Fruit fly (Drosophila melanogaster) whole organism, embryonic: ENCODE measurements around the gene kek6.

ENCODE experiments used
- C15 ChIP-seq: fragments of 200-800 bp; sonication (Bioruptor generic); IDR thresholded peaks from 3 replicates; pipeline ENCODE4 v1.3.6; 2022; ENCODE audit warnings: missing biosample characterization, missing genetic modification characterization
- CG11696 ChIP-seq: fragments of 200-800 bp; sonication (Bioruptor generic); IDR thresholded peaks from 2 replicates; pipeline ENCODE4 v1.3.6; 2022; ENCODE audit warnings: missing biosample characterization, missing genetic modification characterization
- CG12744 ChIP-seq: fragments of 200-800 bp; sonication (Bioruptor generic); optimal IDR thresholded peaks from 2 replicates; lab custom pipeline; 2016; ENCODE audit warnings: missing biosample characterization, missing genetic modification characterization
- CG13296 ChIP-seq: fragments of 200-800 bp; sonication (Bioruptor generic); optimal IDR thresholded peaks from 3 replicates; lab custom pipeline; 2018; ENCODE audit warnings: missing biosample characterization, mild to moderate bottlenecking, missing genetic modification characterization
- CG14710 ChIP-seq: fragments of 200-800 bp; sonication (Bioruptor generic); optimal IDR thresholded peaks from 3 replicates; lab custom pipeline; 2019; ENCODE audit warnings: missing biosample characterization, mild to moderate bottlenecking, missing genetic modification characterization, moderate library complexity
- CG16779 ChIP-seq: fragments of 200-800 bp; sonication (Bioruptor generic); IDR thresholded peaks from 2 replicates; pipeline ENCODE4 v1.3.6; 2022; ENCODE audit warnings: missing biosample characterization, missing genetic modification characterization
- CG17359 ChIP-seq: fragments of 200-800 bp; sonication (Bioruptor generic); optimal IDR thresholded peaks from 3 replicates; lab custom pipeline; 2018; ENCODE audit warnings: missing biosample characterization, mild to moderate bottlenecking, missing genetic modification characterization, moderate library complexity
- CG17612 ChIP-seq: fragments of 200-800 bp; sonication (Bioruptor generic); IDR thresholded peaks from 2 replicates; pipeline ENCODE4 v1.3.6; 2022; ENCODE audit warnings: missing biosample characterization, missing genetic modification characterization
- CG18599 ChIP-seq: fragments of 200-800 bp; sonication (Bioruptor generic); optimal IDR thresholded peaks from 3 replicates; lab custom pipeline; 2017; ENCODE audit warnings: missing biosample characterization, missing genetic modification characterization, mild to moderate bottlenecking, moderate library complexity, missing genetic modification reagents
- CG2199 ChIP-seq: fragments of 200-800 bp; sonication (Bioruptor generic); IDR thresholded peaks from 3 replicates; pipeline ENCODE4 v1.3.6; 2022; ENCODE audit warnings: missing biosample characterization, missing genetic modification characterization
- CG2875 ChIP-seq: fragments of 200-800 bp; sonication (Bioruptor generic); optimal IDR thresholded peaks from 2 replicates; lab custom pipeline; 2017; ENCODE audit warnings: missing biosample characterization, mild to moderate bottlenecking, missing genetic modification characterization, missing genetic modification reagents
- CG4360 ChIP-seq: fragments of 200-800 bp; sonication (Bioruptor generic); IDR thresholded peaks from 2 replicates; pipeline ENCODE4 v1.3.6; 2022; ENCODE audit warnings: missing biosample characterization, missing genetic modification characterization
- CG6272 ChIP-seq: fragments of 200-800 bp; sonication (Bioruptor generic); IDR thresholded peaks from 2 replicates; pipeline ENCODE4 v1.3.6; 2022; ENCODE audit warnings: missing biosample characterization, missing genetic modification characterization
- CHES-1-like ChIP-seq: fragments of 200-800 bp; sonication (Bioruptor generic); optimal IDR thresholded peaks from 2 replicates; lab custom pipeline; 2016; ENCODE audit warnings: missing biosample characterization, missing genetic modification characterization
- CoRest ChIP-seq: fragments of 200-800 bp; sonication (Bioruptor generic); optimal IDR thresholded peaks from 3 replicates; lab custom pipeline; 2018; ENCODE audit warnings: missing biosample characterization, mild to moderate bottlenecking, missing genetic modification characterization, moderate library complexity
- Deaf1 ChIP-seq: fragments of 200-800 bp; optimal IDR thresholded peaks from 3 replicates; lab custom pipeline; 2019; ENCODE audit warnings: missing biosample characterization, mild to moderate bottlenecking, missing genetic modification characterization, moderate library complexity
- Dfd ChIP-seq, 2 experiments: fragments of >200 bp; optimal IDR thresholded peaks; 2 replicates each; lab custom pipeline; 2017; ENCODE audit warnings: missing biosample characterization in 2 of 2, missing genetic modification characterization in 2 of 2
- Eip74EF ChIP-seq, 2 experiments: fragments of 200-800 bp in 1 of 2; fragments of >200 bp in 1 of 2; sonication (Bioruptor generic) in 1 of 2; optimal IDR thresholded peaks; 2 replicates each; lab custom pipeline; 2017 to 2019; ENCODE audit warnings: missing biosample characterization in 2 of 2, missing genetic modification characterization in 2 of 2, mild to moderate bottlenecking in 1 of 2, moderate library complexity in 1 of 2
- Gug ChIP-seq: fragments of 200-800 bp; sonication (Bioruptor generic); IDR thresholded peaks from 4 replicates; pipeline ENCODE4 v1.3.6; 2022; ENCODE audit warnings: missing biosample characterization, missing genetic modification characterization
- HLH54F ChIP-seq: fragments of 200-800 bp; sonication (Bioruptor generic); optimal IDR thresholded peaks from 3 replicates; lab custom pipeline; 2016; ENCODE audit warnings: missing biosample characterization, missing genetic modification characterization
- Hsf ChIP-seq: fragments of 200-800 bp; sonication (Bioruptor generic); optimal IDR thresholded peaks from 3 replicates; lab custom pipeline; 2016; ENCODE audit warnings: missing biosample characterization, missing genetic modification characterization
- Lpt ChIP-seq: fragments of >200 bp; optimal IDR thresholded peaks from 2 replicates; lab custom pipeline; 2018; ENCODE audit warnings: missing biosample characterization, missing genetic modification characterization
- Nf-YC ChIP-seq: fragments of 200-800 bp; optimal IDR thresholded peaks from 3 replicates; lab custom pipeline; 2019; ENCODE audit warnings: missing biosample characterization, mild to moderate bottlenecking, missing genetic modification characterization, moderate library complexity
- NfI ChIP-seq: fragments of 200-800 bp; sonication (Bioruptor generic); optimal IDR thresholded peaks from 3 replicates; lab custom pipeline; 2018; ENCODE audit warnings: missing biosample characterization, mild to moderate bottlenecking, missing genetic modification characterization, moderate library complexity
- Poxn ChIP-seq: fragments of 200-800 bp; sonication (Bioruptor generic); IDR thresholded peaks from 2 replicates; pipeline ENCODE4 v1.3.6; 2022; ENCODE audit warnings: missing biosample characterization, missing genetic modification characterization
- Six4 ChIP-seq: fragments of 200-800 bp; sonication (Bioruptor generic); optimal IDR thresholded peaks from 2 replicates; lab custom pipeline; 2016; ENCODE audit warnings: missing biosample characterization, missing genetic modification characterization
- Spps ChIP-seq: fragments of 200-800 bp; sonication (Bioruptor generic); optimal IDR thresholded peaks from 2 replicates; lab custom pipeline; 2018; ENCODE audit warnings: missing biosample characterization, mild to moderate bottlenecking, missing genetic modification characterization
- Trl ChIP-seq, 3 experiments: fragments of >200 bp in 2 of 3; fragments of 200-800 bp in 1 of 3; sonication (Bioruptor generic) in 1 of 3; optimal IDR thresholded peaks; 2 replicates in 1 of 3; 3 replicates in 2 of 3; lab custom pipeline; 2016 to 2017; ENCODE audit warnings: missing biosample characterization in 1 of 3, missing genetic modification characterization in 1 of 3
- Vsx1 ChIP-seq: fragments of 200-800 bp; sonication (Bioruptor generic); optimal IDR thresholded peaks from 2 replicates; lab custom pipeline; 2017; ENCODE audit warnings: missing biosample characterization, mild to moderate bottlenecking, missing genetic modification characterization, missing genetic modification reagents
- ap ChIP-seq: fragments of 200-800 bp; sonication (Bioruptor generic); IDR thresholded peaks from 2 replicates; pipeline ENCODE4 v1.3.6; 2022; ENCODE audit warnings: missing biosample characterization, missing genetic modification characterization
- ash1 ChIP-seq: fragments of 200-800 bp; sonication (Bioruptor generic); optimal IDR thresholded peaks from 2 replicates; lab custom pipeline; 2018; ENCODE audit warnings: missing biosample characterization, mild to moderate bottlenecking, missing genetic modification characterization
- bcd ChIP-seq: fragments of 200-800 bp; sonication (Bioruptor generic); optimal IDR thresholded peaks from 2 replicates; lab custom pipeline; 2017; ENCODE audit warnings: missing biosample characterization, mild to moderate bottlenecking, missing genetic modification characterization
- br ChIP-seq: fragments of >200 bp; optimal IDR thresholded peaks from 2 replicates; lab custom pipeline; 2017
- chn ChIP-seq: fragments of 200-800 bp; sonication (Bioruptor generic); optimal IDR thresholded peaks from 2 replicates; lab custom pipeline; 2016; ENCODE audit warnings: missing biosample characterization, missing genetic modification characterization
- dati ChIP-seq: fragments of 200-800 bp; sonication (Bioruptor generic); IDR thresholded peaks from 2 replicates; pipeline ENCODE4 v1.3.6; 2022; ENCODE audit warnings: missing biosample characterization, missing genetic modification characterization
- gcm ChIP-seq: fragments of 200-800 bp; sonication (Bioruptor generic); optimal IDR thresholded peaks from 2 replicates; lab custom pipeline; 2019; ENCODE audit warnings: missing biosample characterization, mild to moderate bottlenecking, missing genetic modification characterization, moderate library complexity
- grn ChIP-seq: fragments of 200-800 bp; sonication (Bioruptor generic); optimal IDR thresholded peaks from 3 replicates; lab custom pipeline; 2017; ENCODE audit warnings: missing biosample characterization, missing genetic modification characterization
- hb ChIP-seq: fragments of 200-800 bp; sonication (Bioruptor generic); IDR thresholded peaks from 3 replicates; pipeline ENCODE4 v1.3.6; 2022; ENCODE audit warnings: missing biosample characterization, missing genetic modification characterization; ENCODE audit not compliant: partially characterized antibody
- insv ChIP-seq, 2 experiments: fragments of 200-800 bp; sonication (Bioruptor generic); optimal IDR thresholded peaks; 3 replicates each; lab custom pipeline; 2016 to 2018; ENCODE audit warnings: missing biosample characterization in 2 of 2, missing genetic modification characterization in 2 of 2
- onecut ChIP-seq: fragments of 200-800 bp; sonication (Bioruptor generic); IDR thresholded peaks from 2 replicates; pipeline ENCODE4 v1.3.6; 2022; ENCODE audit warnings: missing biosample characterization, missing genetic modification characterization
- pb ChIP-seq: fragments of 200-800 bp; sonication (Bioruptor generic); optimal IDR thresholded peaks from 3 replicates; lab custom pipeline; 2016; ENCODE audit warnings: missing biosample characterization, missing genetic modification characterization
- run ChIP-seq: fragments of 200-800 bp; sonication (Bioruptor generic); optimal IDR thresholded peaks from 3 replicates; lab custom pipeline; 2018; ENCODE audit warnings: missing biosample characterization, mild to moderate bottlenecking, missing genetic modification characterization
- sc ChIP-seq, 3 experiments: fragments of >200 bp in 2 of 3; fragments of 200-800 bp in 1 of 3; sonication (Bioruptor generic) in 1 of 3; optimal IDR thresholded peaks; 2 replicates in 2 of 3; 3 replicates in 1 of 3; lab custom pipeline; 2017; ENCODE audit warnings: mild to moderate bottlenecking in 1 of 3, missing biosample characterization in 1 of 3, missing genetic modification characterization in 1 of 3, missing genetic modification reagents in 1 of 3
- shn ChIP-seq: fragments of 200-800 bp; sonication (Bioruptor generic); optimal IDR thresholded peaks from 3 replicates; lab custom pipeline; 2016; ENCODE audit warnings: missing biosample characterization, missing genetic modification characterization
- sob ChIP-seq: fragments of 200-800 bp; sonication (Bioruptor generic); IDR thresholded peaks from 2 replicates; pipeline ENCODE4 v1.3.6; 2022; ENCODE audit warnings: missing biosample characterization, missing genetic modification characterization
- tio ChIP-seq: fragments of 200-800 bp; sonication (Bioruptor generic); optimal IDR thresholded peaks from 2 replicates; lab custom pipeline; 2017; ENCODE audit warnings: missing biosample characterization, missing genetic modification characterization, inconsistent platforms
- z ChIP-seq: fragments of 200-800 bp; sonication (Bioruptor generic); IDR thresholded peaks from 3 replicates; pipeline ENCODE4 v1.3.6; 2022; ENCODE audit warnings: missing biosample characterization, missing genetic modification characterization
- zen2 ChIP-seq: fragments of 200-800 bp; sonication (Bioruptor generic); IDR thresholded peaks from 3 replicates; pipeline ENCODE4 v1.3.6; 2022; ENCODE audit warnings: missing biosample characterization, missing genetic modification characterization; ENCODE audit not compliant: partially characterized antibody
- zf30C ChIP-seq: fragments of 200-800 bp; sonication (Bioruptor generic); optimal IDR thresholded peaks from 3 replicates; lab custom pipeline; 2018; ENCODE audit warnings: missing biosample characterization, mild to moderate bottlenecking, missing genetic modification characterization

The kek6 gene

DNA sequence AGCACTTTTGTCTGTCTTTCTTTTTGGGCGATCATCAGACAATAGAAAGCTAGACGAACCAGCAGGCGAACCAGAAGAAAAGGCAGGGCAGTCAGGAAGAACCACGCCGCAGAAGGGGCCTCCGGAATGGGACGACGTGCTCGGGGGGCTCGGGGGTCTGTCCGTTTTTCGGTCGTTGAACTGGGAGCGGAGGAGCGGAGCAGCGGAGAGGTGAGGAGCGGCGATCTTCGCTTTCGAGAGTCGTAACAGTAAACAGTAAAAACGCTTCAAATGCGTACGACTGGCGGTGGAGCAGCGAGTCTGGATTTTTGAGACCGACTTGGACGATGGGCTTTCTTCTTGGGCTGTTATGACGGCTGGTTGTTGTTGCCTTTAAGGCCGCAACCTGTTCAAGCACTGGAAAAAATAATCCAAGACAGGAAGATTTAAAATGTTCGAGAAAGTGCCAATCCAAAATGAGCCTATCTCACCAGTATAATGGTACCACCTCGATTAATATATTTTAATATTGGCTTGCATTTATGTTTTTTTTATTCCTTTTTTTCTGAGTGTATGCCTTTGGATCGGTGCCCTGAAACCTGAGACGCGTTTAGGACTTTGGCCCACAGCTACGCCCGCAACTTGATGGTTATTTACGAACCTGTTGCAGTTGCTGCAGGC, 64.9 kb downstream of the kek6 start (continued):
- TF ChIP-seq zf30C (GFP tag; lab: Kevin White, UChicago) (peak; percentile 79), Vsx1 (GFP tag; lab: Kevin White, UChicago) (peak; percentile 62), HLH54F (GFP tag; lab: Kevin White, UChicago) (peak; percentile 45), C15 (GFP tag; lab: Robert Waterston, UW) (no peak), CG17359 (peak; percentile 92), onecut (GFP tag; lab: Robert Waterston, UW) (peak; percentile 90), Eip74EF (GFP tag; optimal IDR thresholded peaks at IDR 0.05; lab: Kevin White, UChicago) (peak in 1 of 2 experiments; percentile 85), sob (GFP tag; lab: Robert Waterston, UW) (peak; percentile 65), insv (GFP tag; optimal IDR thresholded peaks at IDR 0.05; lab: Kevin White, UChicago) (no peak), hb (GFP tag; lab: Robert Waterston, UW) (0 out of 3 replicates have a peak, but pooled peaks have one; percentile 18), run (tag; lab: Kevin White, UChicago) (peak; percentile 4), Nf-YC (tag; lab: Kevin White, UChicago) (peak; percentile 25), ap (GFP tag; lab: Robert Waterston, UW) (peak; percentile 78), grn (GFP tag; lab: Kevin White, UChicago) (no peak), CHES-1-like (peak; percentile 68), ash1 (GFP tag; lab: Kevin White, UChicago) (no peak), CG4360 (GFP tag; lab: Robert Waterston, UW) (peak; percentile 83), Six4 (GFP tag; lab: Kevin White, UChicago) (peak; percentile 90), Gug (GFP tag; lab: Robert Waterston, UW) (peak; percentile 71; the same call in 2 of the 4 replicates), CG2199 (GFP tag; lab: Robert Waterston, UW) (peak; percentile 82; the same call in 2 of the 3 replicates), CG6272 (GFP tag; lab: Robert Waterston, UW) (peak; percentile 61), CG13296 (GFP tag; lab: Kevin White, UChicago) (peak; percentile 27), CG18599 (GFP tag; lab: Kevin White, UChicago) (peak; percentile 74), gcm (peak; percentile 86), br (lab: Kevin White, UChicago) (no peak), CG2875 (GFP tag; lab: Kevin White, UChicago) (peak; percentile 93), CG12744 (GFP tag; lab: Kevin White, UChicago) (peak; percentile 64), Deaf1 (tag; lab: Kevin White, UChicago) (peak; percentile 35), zen2 (GFP tag; lab: Robert Waterston, UW) (no peak), NfI (peak; percentile 81), z (GFP tag; lab: Robert Waterston, UW) (0 out of 3 replicates have a peak, but pooled peaks have one; percentile 9), bcd (GFP tag; lab: Kevin White, UChicago) (peak; percentile 81), Dfd (GFP tag; optimal IDR thresholded peaks at IDR 0.05; lab: Kevin White, UChicago) (no peak), dati (GFP tag; lab: Robert Waterston, UW) (peak; percentile 75), tio (GFP tag; lab: Kevin White, UChicago) (peak; percentile 82), Lpt (GFP tag; lab: Kevin White, UChicago) (no peak), pb (GFP tag; lab: Kevin White, UChicago) (no peak), Trl (optimal IDR thresholded peaks at IDR 0.05; lab: Kevin White, UChicago) (no peak), Trl (GFP tag; optimal IDR thresholded peaks at IDR 0.05; lab: Kevin White, UChicago) (peak; percentile 78), CoRest (tag; lab: Kevin White, UChicago) (peak; percentile 90), CG14710 (tag; lab: Kevin White, UChicago) (peak; percentile 94), Spps (tag; lab: Kevin White, UChicago) (peak; percentile 95), CG17612 (GFP tag; lab: Robert Waterston, UW) (peak; percentile 37; the same call in 1 of the 2 replicates), CG16779 (GFP tag; lab: Robert Waterston, UW) (no peak), Poxn (no peak), CG11696 (GFP tag; lab: Robert Waterston, UW) (peak; percentile 75), Hsf (peak; percentile 89), chn (GFP tag; lab: Kevin White, UChicago) (peak; percentile 93), sc (optimal IDR thresholded peaks at IDR 0.05; lab: Kevin White, UChicago) (no peak), sc (GFP tag; optimal IDR thresholded peaks at IDR 0.05; lab: Kevin White, UChicago) (peak; percentile 95), shn (GFP tag; lab: Kevin White, UChicago) (peak; percentile 72)
